Worm (Caenorhabditis elegans): ENCODE measurements around the gene Y46E12BL.2.

DNA sequence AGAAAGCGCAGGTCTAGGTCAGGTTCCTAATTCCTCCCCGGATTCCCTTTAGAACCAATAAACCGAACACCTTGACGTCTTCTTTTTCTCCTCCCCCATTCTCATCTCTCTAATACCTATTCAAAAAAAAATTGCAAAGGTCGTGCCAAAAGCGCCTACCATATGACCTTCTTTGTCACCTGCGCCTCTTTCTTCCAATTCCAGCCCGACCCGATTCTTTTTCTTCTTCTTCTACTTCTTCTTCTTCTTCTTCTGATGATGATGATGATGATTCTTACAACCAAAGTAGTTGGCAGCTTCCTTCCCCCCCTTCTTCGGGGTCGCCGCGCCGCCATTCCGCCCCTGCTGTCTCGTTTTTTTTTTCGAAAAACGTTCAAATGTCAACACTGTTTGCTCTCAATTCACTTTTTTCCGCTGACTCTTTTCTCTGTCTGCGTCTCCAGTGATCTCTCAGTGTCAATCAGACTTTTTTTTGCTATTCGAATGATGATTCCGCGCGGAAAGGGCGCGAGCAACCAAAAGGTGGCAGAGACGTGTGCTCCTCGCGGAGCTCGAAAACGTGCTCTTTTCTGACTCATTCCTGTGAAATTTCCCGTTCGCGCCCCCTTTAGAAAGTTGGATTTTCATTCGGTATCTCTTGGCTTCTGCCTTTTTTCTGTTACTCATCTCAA, 29.2 kb upstream of the Y46E12BL.2 start:
- no peak for TF ChIP-seq ets-7 (tag; optimal IDR thresholded peaks at IDR 0.05)
- TF ChIP-seq ceh-13 (GFP tag; optimal IDR thresholded peaks at IDR 0.05) = no peak
- no peak for TF ChIP-seq hmg-4 (GFP tag; optimal IDR thresholded peaks at IDR 0.05)

All from whole organism, early embryonic.